Fruit fly (Drosophila melanogaster): ENCODE measurements around the gene CG9154.

CG9154 gene

DNA sequence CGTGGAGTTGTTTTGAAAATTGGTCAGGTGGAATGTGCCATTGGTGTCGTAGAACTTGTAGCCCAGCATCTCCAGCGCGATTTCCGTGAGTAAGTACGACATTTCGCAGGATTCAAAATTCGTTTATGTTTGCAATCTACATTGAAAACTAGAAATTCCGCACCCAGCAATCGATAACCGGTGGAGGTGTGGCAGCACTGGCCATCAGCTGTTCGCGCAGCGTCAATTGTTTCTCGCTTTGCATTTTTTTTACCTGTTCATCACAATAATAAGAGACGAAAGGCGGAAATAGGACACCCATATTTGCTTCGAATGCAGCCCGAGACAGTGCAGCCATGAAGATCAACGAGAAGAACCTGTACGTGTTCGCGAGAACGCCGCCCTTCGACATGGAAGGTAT is 21.9 kb downstream of the CG9154 start, which contains the start of the genes CG34179 and slmo:
CG34179 (minus strand) TSS at position 165 of the 400 bp plus-strand sequence.
slmo (minus strand) TSS at position 165 of the 400 bp plus-strand sequence.
- no peak for TF ChIP-seq Vsx2 (GFP tag; optimal IDR thresholded peaks at IDR 0.05; ENCODE audit: partially characterized antibody)
- TF ChIP-seq CrebA (GFP tag; optimal IDR thresholded peaks at IDR 0.05; ENCODE audit: borderline replicate concordance), result no peak
- no peak for TF ChIP-seq Hr83 (GFP tag; optimal IDR thresholded peaks at IDR 0.05; ENCODE audit: poor library complexity, severe bottlenecking)
- TF ChIP-seq Myc (optimal IDR thresholded peaks at IDR 0.05), result no peak
- TF ChIP-seq dsf (GFP tag; optimal IDR thresholded peaks at IDR 0.05; ENCODE audit: borderline replicate concordance), result no peak

DNA sequence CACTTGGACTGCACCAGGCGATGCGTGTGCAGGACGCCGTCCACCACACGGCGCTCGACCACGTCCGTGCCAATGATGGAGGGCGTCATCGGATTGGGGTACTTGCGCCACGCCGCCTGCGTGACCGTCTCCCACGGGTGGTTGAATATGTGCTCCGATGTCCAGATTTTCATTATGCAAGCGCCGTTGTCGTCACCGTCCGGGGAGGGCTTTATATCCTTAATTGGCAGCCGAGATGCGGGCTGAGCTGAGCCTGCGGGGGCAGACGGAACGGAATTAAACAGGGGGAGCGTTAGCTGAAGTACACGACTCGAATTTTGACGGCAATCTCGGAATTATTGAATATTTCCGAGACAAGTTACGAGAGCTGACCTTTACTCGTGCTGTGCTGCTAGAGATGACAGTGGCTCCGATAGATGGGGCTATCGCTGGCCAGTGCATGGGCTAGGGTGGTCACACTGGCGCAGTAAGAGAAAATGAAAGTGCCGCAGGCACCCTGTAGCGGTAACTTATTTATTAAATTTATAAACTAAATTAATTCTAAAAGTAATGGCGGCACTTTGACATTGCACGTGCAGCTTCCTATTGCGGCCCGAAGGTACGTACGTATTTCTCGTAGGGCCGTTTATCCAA is 22.8 kb downstream of the CG9154 start, which contains the start of gene IPIP:
IPIP (plus strand) TSS at position 475 of the 633 bp plus-strand sequence.
- peak; percentile 9 for TF ChIP-seq ey (GFP tag; optimal IDR thresholded peaks at IDR 0.05)
- TF ChIP-seq CG32264 (GFP tag; optimal IDR thresholded peaks at IDR 0.05), result no peak
- no peak for TF ChIP-seq lola (GFP tag; optimal IDR thresholded peaks at IDR 0.05)
- TF ChIP-seq Hr83 (GFP tag; optimal IDR thresholded peaks at IDR 0.05; ENCODE audit: poor library complexity, severe bottlenecking), result peak; percentile 94
- no peak for TF ChIP-seq Hnf4 (GFP tag; optimal IDR thresholded peaks at IDR 0.05)
- TF ChIP-seq Hr78 (GFP tag; optimal IDR thresholded peaks at IDR 0.05), result no peak
- TF ChIP-seq sv (GFP tag; optimal IDR thresholded peaks at IDR 0.05), result no peak
- TF ChIP-seq h (GFP tag; optimal IDR thresholded peaks at IDR 0.05), result peak; percentile 69
- no peak for TF ChIP-seq dl (GFP tag; optimal IDR thresholded peaks at IDR 0.05; ENCODE audit: insufficient read depth in 1 of 2, partially characterized antibody in 2 of 2)
- TF ChIP-seq foxo (GFP tag; optimal IDR thresholded peaks at IDR 0.05), result peak in 1 of 2 experiments; percentile 36
- TF ChIP-seq HLH106 (tag; optimal IDR thresholded peaks at IDR 0.05), result peak; percentile 33
- TF ChIP-seq Vsx2 (GFP tag; optimal IDR thresholded peaks at IDR 0.05; ENCODE audit: partially characterized antibody), result no peak
- no peak for TF ChIP-seq Dfd (GFP tag; optimal IDR thresholded peaks at IDR 0.05)
- no peak for TF ChIP-seq woc (GFP tag; optimal IDR thresholded peaks at IDR 0.05)
- peak; percentile 60 for TF ChIP-seq rgr (GFP tag; optimal IDR thresholded peaks at IDR 0.05)
- no peak for TF ChIP-seq dmrt93B (GFP tag; optimal IDR thresholded peaks at IDR 0.05)
- TF ChIP-seq CG9705 (GFP tag; optimal IDR thresholded peaks at IDR 0.05), result peak; percentile 17
- TF ChIP-seq CrebA (GFP tag; optimal IDR thresholded peaks at IDR 0.05; ENCODE audit: borderline replicate concordance), result no peak
- TF ChIP-seq Mio (GFP tag; optimal IDR thresholded peaks at IDR 0.05), result no peak
- TF ChIP-seq psq (GFP tag; optimal IDR thresholded peaks at IDR 0.05), result no peak
- TF ChIP-seq Sp1 (GFP tag; optimal IDR thresholded peaks at IDR 0.05), result peak; percentile 30
- peak; percentile 2 for TF ChIP-seq Dif (GFP tag; optimal IDR thresholded peaks at IDR 0.05; ENCODE audit: partially characterized antibody)
- TF ChIP-seq Jra (GFP tag; optimal IDR thresholded peaks at IDR 0.05), result no peak
- TF ChIP-seq Rel (GFP tag; optimal IDR thresholded peaks at IDR 0.05), result no peak
- TF ChIP-seq Rel (tag; optimal IDR thresholded peaks at IDR 0.05), result peak; percentile 47
- no peak for TF ChIP-seq pan (optimal IDR thresholded peaks at IDR 0.05)
- TF ChIP-seq dsf (GFP tag; optimal IDR thresholded peaks at IDR 0.05; ENCODE audit: borderline replicate concordance), result no peak
- no peak for TF ChIP-seq N (GFP tag; optimal IDR thresholded peaks at IDR 0.05)
- no peak for TF ChIP-seq sage (GFP tag; optimal IDR thresholded peaks at IDR 0.05)
- TF ChIP-seq brk (GFP tag; optimal IDR thresholded peaks at IDR 0.05), result no peak
- no peak for TF ChIP-seq usp (GFP tag; optimal IDR thresholded peaks at IDR 0.05)
- TF ChIP-seq tai (GFP tag; optimal IDR thresholded peaks at IDR 0.05), result no peak
- TF ChIP-seq fru (GFP tag; optimal IDR thresholded peaks at IDR 0.05), result peak; percentile 65
- TF ChIP-seq Abd-B (GFP tag; optimal IDR thresholded peaks at IDR 0.05), result no peak
- TF ChIP-seq Myc (optimal IDR thresholded peaks at IDR 0.05), result no peak
- TF ChIP-seq GATAd (GFP tag; optimal IDR thresholded peaks at IDR 0.05), result no peak
- TF ChIP-seq br (GFP tag; optimal IDR thresholded peaks at IDR 0.05), result peak; percentile 39
- peak; percentile 5 for TF ChIP-seq OdsH (GFP tag; optimal IDR thresholded peaks at IDR 0.05)
- no peak for TF ChIP-seq jim (GFP tag; optimal IDR thresholded peaks at IDR 0.05)

Measured in whole organism, wandering third instar larva.